Fruit fly (Drosophila melanogaster) whole organism, prepupa: Measurements from ENCODE around the gene Hsp110.

Experiments
- Blimp-1 ChIP-seq: fragments of 200-800 bp; sonication (Bioruptor generic); optimal IDR thresholded peaks from 3 replicates; lab custom pipeline; 2017; ENCODE audit warnings: missing biosample characterization, missing genetic modification characterization, mild to moderate bottlenecking, moderate library complexity, missing genetic modification reagents
- CG10631 ChIP-seq: fragments of 200-800 bp; sonication (Bioruptor generic); optimal IDR thresholded peaks from 2 replicates; lab custom pipeline; 2016; ENCODE audit warnings: missing biosample characterization, missing genetic modification characterization
- CG11294 ChIP-seq: fragments of 200-800 bp; sonication (Bioruptor generic); IDR thresholded peaks from 2 replicates; pipeline ENCODE4 v1.3.6; 2022; ENCODE audit warnings: missing biosample characterization, missing genetic modification characterization
- CG11762 ChIP-seq: fragments of 200-800 bp; sonication (Bioruptor generic); optimal IDR thresholded peaks from 3 replicates; lab custom pipeline; 2016; ENCODE audit warnings: missing biosample characterization, missing genetic modification characterization; ENCODE audit not compliant: insufficient read depth
- CG11902 ChIP-seq: fragments of 200-800 bp; sonication (Bioruptor generic); optimal IDR thresholded peaks from 3 replicates; lab custom pipeline; 2016; ENCODE audit warnings: missing biosample characterization, missing genetic modification characterization
- CG15336 ChIP-seq: fragments of 200-800 bp; sonication (Bioruptor generic); IDR thresholded peaks from 2 replicates; pipeline ENCODE4 v1.3.6; 2022; ENCODE audit warnings: missing biosample characterization, missing genetic modification characterization
- CG16779 ChIP-seq: fragments of 200-800 bp; sonication (Bioruptor generic); optimal IDR thresholded peaks from 3 replicates; lab custom pipeline; 2017; ENCODE audit warnings: missing biosample characterization, mild to moderate bottlenecking, missing genetic modification characterization
- CG3032 ChIP-seq: fragments of 200-800 bp; optimal IDR thresholded peaks from 2 replicates; lab custom pipeline; 2019; ENCODE audit warnings: missing biosample characterization, mild to moderate bottlenecking, missing genetic modification characterization, moderate library complexity
- CG31627 ChIP-seq: fragments of 200-800 bp; sonication (Bioruptor generic); optimal IDR thresholded peaks from 3 replicates; lab custom pipeline; 2016; ENCODE audit warnings: missing biosample characterization, missing genetic modification characterization
- CG32006 ChIP-seq: fragments of 200-800 bp; sonication (Bioruptor generic); optimal IDR thresholded peaks from 3 replicates; lab custom pipeline; 2017; ENCODE audit warnings: missing biosample characterization, mild to moderate bottlenecking, missing genetic modification characterization
- CG34406 ChIP-seq: fragments of 200-800 bp; sonication (Bioruptor generic); optimal IDR thresholded peaks from 3 replicates; lab custom pipeline; 2016; ENCODE audit warnings: missing biosample characterization, missing genetic modification characterization
- CG4318 ChIP-seq: fragments of 200-800 bp; sonication (Bioruptor generic); optimal IDR thresholded peaks from 3 replicates; lab custom pipeline; 2017; ENCODE audit warnings: missing biosample characterization, mild to moderate bottlenecking, missing genetic modification characterization
- CG6792 ChIP-seq: fragments of 200-800 bp; sonication (Bioruptor generic); optimal IDR thresholded peaks from 3 replicates; lab custom pipeline; 2016; ENCODE audit warnings: missing biosample characterization, missing genetic modification characterization
- CG6808 ChIP-seq: fragments of 200-800 bp; sonication (Bioruptor generic); optimal IDR thresholded peaks from 3 replicates; lab custom pipeline; 2017; ENCODE audit warnings: missing biosample characterization, missing genetic modification characterization, mild to moderate bottlenecking, moderate library complexity, missing genetic modification reagents
- CG6854 ChIP-seq: fragments of 200-800 bp; sonication (Bioruptor generic); optimal IDR thresholded peaks from 2 replicates; lab custom pipeline; 2017; ENCODE audit warnings: missing biosample characterization, mild to moderate bottlenecking, missing genetic modification characterization
- CG7368 ChIP-seq: fragments of 200-800 bp; sonication (Bioruptor generic); optimal IDR thresholded peaks from 3 replicates; lab custom pipeline; 2016; ENCODE audit warnings: missing biosample characterization, missing genetic modification characterization
- CG8632 ChIP-seq: fragments of 200-800 bp; sonication (Bioruptor generic); optimal IDR thresholded peaks from 3 replicates; lab custom pipeline; 2016; ENCODE audit warnings: missing biosample characterization, missing genetic modification characterization
- Eip75B ChIP-seq: fragments of 200-800 bp; sonication (Bioruptor generic); optimal IDR thresholded peaks from 3 replicates; lab custom pipeline; 2016; ENCODE audit warnings: missing biosample characterization, missing genetic modification characterization
- Eip78C ChIP-seq: fragments of 200-800 bp; sonication (Bioruptor generic); peaks from one replicate; lab custom pipeline; 2016; ENCODE audit warnings: missing biosample characterization, missing genetic modification characterization
- Eip93F ChIP-seq: fragments of 200-800 bp; sonication (Bioruptor generic); optimal IDR thresholded peaks from 2 replicates; lab custom pipeline; 2016; ENCODE audit warnings: missing biosample characterization, mild to moderate bottlenecking, missing genetic modification characterization
- Ets21C ChIP-seq: fragments of 200-800 bp; sonication (Bioruptor generic); optimal IDR thresholded peaks from 3 replicates; lab custom pipeline; 2016; ENCODE audit warnings: missing biosample characterization, missing genetic modification characterization
- Ets96B ChIP-seq: fragments of 200-800 bp; optimal IDR thresholded peaks from 2 replicates; lab custom pipeline; 2019; ENCODE audit warnings: missing biosample characterization, mild to moderate bottlenecking, missing genetic modification characterization, moderate library complexity
- Gug ChIP-seq: fragments of 200-800 bp; sonication (Bioruptor generic); IDR thresholded peaks from 2 replicates; pipeline ENCODE4 v1.3.6; 2022; ENCODE audit warnings: missing biosample characterization, missing genetic modification characterization
- Hr38 ChIP-seq: sonication (Bioruptor generic); optimal IDR thresholded peaks from 2 replicates; lab custom pipeline; 2016; ENCODE audit warnings: missing biosample characterization, missing genetic modification characterization
- Hr39 ChIP-seq: fragments of 200-800 bp; sonication (Bioruptor generic); optimal IDR thresholded peaks from 2 replicates; lab custom pipeline; 2016; ENCODE audit warnings: missing biosample characterization, missing genetic modification characterization
- Lpt ChIP-seq: fragments of 200-800 bp; sonication (Bioruptor generic); optimal IDR thresholded peaks from 3 replicates; lab custom pipeline; 2016; ENCODE audit warnings: missing biosample characterization, missing genetic modification characterization
- Met ChIP-seq: fragments of 200-800 bp; sonication (Bioruptor generic); optimal IDR thresholded peaks from 3 replicates; lab custom pipeline; 2016; ENCODE audit warnings: missing biosample characterization, missing genetic modification characterization
- OdsH ChIP-seq: fragments of 200-800 bp; sonication (Bioruptor generic); optimal IDR thresholded peaks from 3 replicates; lab custom pipeline; 2016; ENCODE audit warnings: missing biosample characterization, missing genetic modification characterization
- Sox102F ChIP-seq: fragments of 200-800 bp; sonication (Bioruptor generic); optimal IDR thresholded peaks from 2 replicates; lab custom pipeline; 2016; ENCODE audit warnings: missing biosample characterization, mild to moderate bottlenecking, missing genetic modification characterization
- Sox14 ChIP-seq: fragments of 200-800 bp; sonication (Bioruptor generic); optimal IDR thresholded peaks from 3 replicates; lab custom pipeline; 2016; ENCODE audit warnings: missing biosample characterization, missing genetic modification characterization
- Sox15 ChIP-seq: fragments of 200-800 bp; sonication (Bioruptor generic); optimal IDR thresholded peaks from 3 replicates; lab custom pipeline; 2016; ENCODE audit warnings: missing biosample characterization, missing genetic modification characterization
- achi ChIP-seq: fragments of 200-800 bp; sonication (Bioruptor generic); optimal IDR thresholded peaks from 3 replicates; lab custom pipeline; 2016; ENCODE audit warnings: missing biosample characterization, missing genetic modification characterization
- acj6 ChIP-seq: fragments of 200-800 bp; sonication (Bioruptor generic); optimal IDR thresholded peaks from 3 replicates; lab custom pipeline; 2016; ENCODE audit warnings: missing biosample characterization, missing genetic modification characterization
- dsx ChIP-seq: fragments of 200-800 bp; optimal IDR thresholded peaks from 3 replicates; lab custom pipeline; 2019; ENCODE audit warnings: missing biosample characterization, mild to moderate bottlenecking, missing genetic modification characterization, moderate library complexity; ENCODE audit not compliant: poor library complexity, severe bottlenecking
- eg ChIP-seq: fragments of 200-800 bp; sonication (Bioruptor generic); IDR thresholded peaks from 3 replicates; pipeline ENCODE4 v1.3.6; 2022; ENCODE audit warnings: missing biosample characterization, missing genetic modification characterization
- fd59A ChIP-seq: fragments of 200-800 bp; sonication (Bioruptor generic); optimal IDR thresholded peaks from 2 replicates; lab custom pipeline; 2017; ENCODE audit warnings: missing biosample characterization, mild to moderate bottlenecking, missing genetic modification characterization, missing genetic modification reagents
- fd85E ChIP-seq: fragments of 200-800 bp; sonication (Bioruptor generic); optimal IDR thresholded peaks from 3 replicates; lab custom pipeline; 2016; ENCODE audit warnings: missing biosample characterization, missing genetic modification characterization
- fkh ChIP-seq: fragments of 200-800 bp; sonication (Bioruptor generic); optimal IDR thresholded peaks from 3 replicates; lab custom pipeline; 2017; ENCODE audit warnings: missing biosample characterization, mild to moderate bottlenecking, missing genetic modification characterization, moderate library complexity
- lz ChIP-seq: fragments of 200-800 bp; sonication (Bioruptor generic); optimal IDR thresholded peaks from 3 replicates; lab custom pipeline; 2016; ENCODE audit warnings: missing biosample characterization, missing genetic modification characterization
- net ChIP-seq: fragments of 200-800 bp; sonication (Bioruptor generic); optimal IDR thresholded peaks from 3 replicates; lab custom pipeline; 2016; ENCODE audit warnings: missing biosample characterization, missing genetic modification characterization
- pdm3 ChIP-seq: fragments of 200-800 bp; sonication (Bioruptor generic); optimal IDR thresholded peaks from 3 replicates; lab custom pipeline; 2016; ENCODE audit warnings: missing biosample characterization, missing genetic modification characterization
- salr ChIP-seq, 2 experiments: fragments of 200-800 bp; sonication (Bioruptor generic); optimal IDR thresholded peaks; 3 replicates each; lab custom pipeline; 2016 to 2018; ENCODE audit warnings: missing biosample characterization in 2 of 2, missing genetic modification characterization in 2 of 2, mild to moderate bottlenecking in 1 of 2
- spab ChIP-seq: fragments of 200-800 bp; sonication (Bioruptor generic); optimal IDR thresholded peaks from 2 replicates; lab custom pipeline; 2017; ENCODE audit warnings: missing biosample characterization, mild to moderate bottlenecking, missing genetic modification characterization, missing genetic modification reagents
- ss ChIP-seq, 2 experiments: fragments of 200-800 bp; sonication (Bioruptor generic); optimal IDR thresholded peaks; 2 replicates in 1 of 2; 3 replicates in 1 of 2; lab custom pipeline; 2017 to 2018; ENCODE audit warnings: mild to moderate bottlenecking in 2 of 2, missing biosample characterization in 2 of 2, missing genetic modification characterization in 2 of 2, moderate library complexity in 1 of 2
- svp ChIP-seq: fragments of 200-800 bp; sonication (Bioruptor generic); peaks from one replicate; lab custom pipeline; 2016; ENCODE audit warnings: missing biosample characterization, missing genetic modification characterization
- topi ChIP-seq: fragments of 200-800 bp; sonication (Bioruptor generic); optimal IDR thresholded peaks from 3 replicates; lab custom pipeline; 2016; ENCODE audit warnings: missing biosample characterization, missing genetic modification characterization
- vri ChIP-seq: fragments of 200-800 bp; sonication (Bioruptor generic); optimal IDR thresholded peaks from 3 replicates; lab custom pipeline; 2016; ENCODE audit warnings: missing biosample characterization, mild to moderate bottlenecking, missing genetic modification characterization

The Hsp110 gene

dm6 chr3L:14049620-14050253, 12.9 kb downstream of the Hsp110 start, which contains the start of gene Neurl4 (continued):
- TF ChIP-seq pdm3 (GFP tag; lab: Kevin White, UChicago) (no peak), Hr39 (GFP tag; lab: Kevin White, UChicago) (no peak), Met (GFP tag; lab: Kevin White, UChicago) (no peak), Eip75B (GFP tag; lab: Kevin White, UChicago) (no peak), Lpt (no peak), dsx (GFP tag; lab: Kevin White, UChicago) (no peak), Ets96B (tag; lab: Kevin White, UChicago) (peak; percentile 78), Gug (GFP tag; lab: Robert Waterston, UW) (peak; percentile 83)

dm6 chr3L:14050944-14051548, 14.2 kb downstream of the Hsp110 start, which contains the start of gene CG6833:
CG6833 (plus strand) TSS chr3L:14051206.
- no peak for TF ChIP-seq Eip93F (GFP tag; lab: Kevin White, UChicago)
- peak; percentile 57 for TF ChIP-seq OdsH (GFP tag; lab: Kevin White, UChicago)
- peak; percentile 80 for TF ChIP-seq Eip78C (GFP tag; lab: Kevin White, UChicago)
- TF ChIP-seq CG6792 (GFP tag; lab: Kevin White, UChicago) = peak; percentile 15
- TF ChIP-seq CG11762 (GFP tag; lab: Kevin White, UChicago) = peak; percentile 32
- peak; percentile 11 for TF ChIP-seq dsx (GFP tag; lab: Kevin White, UChicago)
- TF ChIP-seq spab = no peak
- peak; percentile 67 for TF ChIP-seq CG3032 (tag; lab: Kevin White, UChicago)
- peak; percentile 84 for TF ChIP-seq CG31627 (GFP tag; lab: Kevin White, UChicago)
- TF ChIP-seq CG6808 = no peak
- peak; percentile 17 for TF ChIP-seq CG34406 (GFP tag; lab: Kevin White, UChicago)
- TF ChIP-seq fd85E = no peak
- peak; percentile 54 for TF ChIP-seq net
- TF ChIP-seq CG16779 (tag; lab: Kevin White, UChicago) = no peak
- peak; percentile 71 for TF ChIP-seq eg (GFP tag; lab: Robert Waterston, UW)
- TF ChIP-seq CG10631 (GFP tag; lab: Kevin White, UChicago) = peak; percentile 60
- TF ChIP-seq acj6 (GFP tag; lab: Kevin White, UChicago) = peak; percentile 34
- no peak for TF ChIP-seq Blimp-1
- peak; percentile 45 for TF ChIP-seq Eip75B (GFP tag; lab: Kevin White, UChicago)
- peak in 1 of 2 experiments; percentile 34 for TF ChIP-seq ss (GFP tag; optimal IDR thresholded peaks at IDR 0.05; lab: Kevin White, UChicago)
- peak; percentile 82 for TF ChIP-seq fkh (GFP tag; lab: Kevin White, UChicago)
- peak; percentile 75 for TF ChIP-seq Sox14 (GFP tag; lab: Kevin White, UChicago)
- peak; percentile 56 for TF ChIP-seq achi (GFP tag; lab: Kevin White, UChicago)
- TF ChIP-seq fd59A = no peak
- TF ChIP-seq CG7368 = peak; percentile 53
- TF ChIP-seq svp (GFP tag; lab: Kevin White, UChicago) = peak; percentile 79
- TF ChIP-seq CG11902 (GFP tag; lab: Kevin White, UChicago) = peak; percentile 68
- TF ChIP-seq Ets21C (GFP tag; lab: Kevin White, UChicago) = peak; percentile 65
- no peak for TF ChIP-seq Hr38 (GFP tag; lab: Kevin White, UChicago)
- TF ChIP-seq Sox102F (GFP tag; lab: Kevin White, UChicago) = no peak
- TF ChIP-seq CG6854 (GFP tag; lab: Kevin White, UChicago) = no peak
- peak; percentile 28; the same call in 1 of the 2 replicates for TF ChIP-seq CG15336
- TF ChIP-seq salr (GFP tag; optimal IDR thresholded peaks at IDR 0.05; lab: Kevin White, UChicago) = no peak
- peak; percentile 40 for TF ChIP-seq CG4318 (GFP tag; lab: Kevin White, UChicago)
- peak; percentile 58 for TF ChIP-seq CG32006 (GFP tag; lab: Kevin White, UChicago)
- peak; percentile 75 for TF ChIP-seq lz (GFP tag; lab: Kevin White, UChicago)
- peak; percentile 51 for TF ChIP-seq Sox15
- peak; percentile 15 for TF ChIP-seq Lpt
- TF ChIP-seq CG11294 (GFP tag; lab: Robert Waterston, UW) = peak; percentile 28; the same call in 1 of the 2 replicates
- peak; percentile 70 for TF ChIP-seq pdm3 (GFP tag; lab: Kevin White, UChicago)
- peak; percentile 13 for TF ChIP-seq CG8632 (GFP tag; lab: Kevin White, UChicago)
- TF ChIP-seq vri = no peak
- TF ChIP-seq topi (GFP tag; lab: Kevin White, UChicago) = peak; percentile 73
